Fruit fly (Drosophila melanogaster) whole organism, pupa: ENCODE results near the gene CG6271.

Experiments
- CG10348 ChIP-seq: fragments of 200-800 bp; sonication (Bioruptor generic); IDR thresholded peaks from 2 replicates; pipeline ENCODE4 v1.3.6; 2022; ENCODE audit warnings: missing biosample characterization, missing genetic modification characterization
- CG12605 ChIP-seq: fragments of 200-800 bp; sonication (Bioruptor generic); IDR thresholded peaks from 2 replicates; pipeline ENCODE4 v1.3.6; 2022; ENCODE audit warnings: missing biosample characterization, missing genetic modification characterization
- CG13204 ChIP-seq: fragments of 200-800 bp; sonication (Bioruptor generic); optimal IDR thresholded peaks from 2 replicates; lab custom pipeline; 2018; ENCODE audit warnings: missing biosample characterization, mild to moderate bottlenecking, missing genetic modification characterization, moderate library complexity
- CG14655 ChIP-seq: fragments of 200-800 bp; sonication (Bioruptor generic); optimal IDR thresholded peaks from 3 replicates; lab custom pipeline; 2017; ENCODE audit warnings: mild to moderate bottlenecking, missing biosample characterization, missing genetic modification reagents, missing genetic modification characterization
- CG15710 ChIP-seq: fragments of 200-800 bp; sonication (Bioruptor generic); optimal IDR thresholded peaks from 2 replicates; lab custom pipeline; 2018; ENCODE audit warnings: missing biosample characterization, mild to moderate bottlenecking, missing genetic modification characterization, moderate library complexity
- CG17806 ChIP-seq: fragments of 200-800 bp; sonication (Bioruptor generic); optimal IDR thresholded peaks from 2 replicates; lab custom pipeline; 2018; ENCODE audit warnings: missing biosample characterization, mild to moderate bottlenecking, missing genetic modification characterization, moderate library complexity
- CG32121 ChIP-seq: fragments of 200-800 bp; sonication (Bioruptor generic); IDR thresholded peaks from 2 replicates; pipeline ENCODE4 v1.3.6; 2022; ENCODE audit warnings: missing biosample characterization, missing genetic modification characterization
- CG34367 ChIP-seq: fragments of 200-800 bp; sonication (Bioruptor generic); optimal IDR thresholded peaks from 2 replicates; lab custom pipeline; 2018; ENCODE audit warnings: missing biosample characterization, mild to moderate bottlenecking, missing genetic modification characterization
- CG4496 ChIP-seq: fragments of 200-800 bp; sonication (Bioruptor generic); IDR thresholded peaks from 3 replicates; pipeline ENCODE4 v1.3.6; 2022; ENCODE audit warnings: missing biosample characterization, missing genetic modification characterization
- CG8159 ChIP-seq: fragments of 200-800 bp; sonication (Bioruptor generic); optimal IDR thresholded peaks from 3 replicates; lab custom pipeline; 2018; ENCODE audit warnings: missing biosample characterization, mild to moderate bottlenecking, missing genetic modification characterization, moderate library complexity
- CG8301 ChIP-seq: fragments of 200-800 bp; sonication (Bioruptor generic); optimal IDR thresholded peaks from 2 replicates; lab custom pipeline; 2018; ENCODE audit warnings: missing biosample characterization, mild to moderate bottlenecking, missing genetic modification characterization
- CG9948 ChIP-seq: fragments of 200-800 bp; sonication (Bioruptor generic); optimal IDR thresholded peaks from 2 replicates; lab custom pipeline; 2018; ENCODE audit warnings: missing biosample characterization, mild to moderate bottlenecking, missing genetic modification characterization, moderate library complexity
- D1 ChIP-seq: fragments of 200-800 bp; sonication (Bioruptor generic); optimal IDR thresholded peaks from 2 replicates; lab custom pipeline; 2018; ENCODE audit warnings: missing biosample characterization, mild to moderate bottlenecking, missing genetic modification characterization, moderate library complexity
- EcR ChIP-seq: fragments of 200-800 bp; sonication (Bioruptor generic); optimal IDR thresholded peaks from 3 replicates; lab custom pipeline; 2019; ENCODE audit warnings: missing biosample characterization, missing genetic modification characterization, mild to moderate bottlenecking, moderate library complexity, missing genetic modification reagents
- Ets98B ChIP-seq: fragments of 200-800 bp; sonication (Bioruptor generic); IDR thresholded peaks from 2 replicates; pipeline ENCODE4 v1.3.6; 2022; ENCODE audit warnings: missing biosample characterization, missing genetic modification characterization
- Pif1A ChIP-seq: fragments of 200-800 bp; sonication (Bioruptor generic); optimal IDR thresholded peaks from 3 replicates; lab custom pipeline; 2016; ENCODE audit warnings: missing biosample characterization, missing genetic modification characterization
- Pif1B ChIP-seq: fragments of 200-800 bp; sonication (Bioruptor generic); optimal IDR thresholded peaks from 3 replicates; lab custom pipeline; 2016; ENCODE audit warnings: missing biosample characterization, missing genetic modification characterization
- Snoo ChIP-seq: fragments of 200-800 bp; sonication (Bioruptor generic); optimal IDR thresholded peaks from 3 replicates; lab custom pipeline; 2017; ENCODE audit warnings: missing biosample characterization, mild to moderate bottlenecking, missing genetic modification characterization, inconsistent platforms
- fd96Ca ChIP-seq: fragments of 200-800 bp; sonication (Bioruptor generic); IDR thresholded peaks from 3 replicates; pipeline ENCODE4 v1.3.6; 2022; ENCODE audit warnings: missing biosample characterization, missing genetic modification characterization
- gl ChIP-seq: fragments of 200-800 bp; sonication (Bioruptor generic); optimal IDR thresholded peaks from 2 replicates; lab custom pipeline; 2018; ENCODE audit warnings: missing biosample characterization, mild to moderate bottlenecking, missing genetic modification characterization
- rn ChIP-seq: fragments of 200-800 bp; sonication (Bioruptor generic); IDR thresholded peaks from 2 replicates; pipeline ENCODE4 v1.3.6; 2022; ENCODE audit warnings: missing biosample characterization, missing genetic modification characterization

Gene CG6271

DNA sequence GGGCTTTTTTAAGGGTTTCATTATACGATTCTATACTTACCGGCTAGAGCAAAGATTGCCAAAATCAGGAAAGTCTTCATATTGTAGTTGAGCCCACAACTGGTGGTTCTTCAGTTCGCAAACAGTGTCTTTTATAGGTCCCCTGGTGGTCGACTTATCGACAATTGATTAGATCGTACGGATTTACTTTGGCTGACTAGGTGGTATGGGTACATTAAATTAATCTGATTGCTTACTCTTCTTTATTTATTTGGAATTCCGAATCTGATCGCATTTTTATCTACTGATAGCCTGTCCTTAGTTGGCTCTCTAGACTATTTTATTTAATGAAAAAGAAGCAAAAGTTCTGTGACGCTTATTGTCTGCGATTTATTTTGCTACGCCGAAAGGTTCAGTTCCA is at the start of gene CG6271:
Gene CG6271 (minus strand): TSS at position 101 of the 400 bp plus-strand sequence.
- TF ChIP-seq CG8159 (tag; lab: Kevin White, UChicago) (no peak), CG15710 (tag; lab: Kevin White, UChicago) (no peak), D1 (tag; lab: Kevin White, UChicago) (no peak), CG10348 (GFP tag; lab: Robert Waterston, UW) (no peak), Snoo (no peak), rn (GFP tag; lab: Robert Waterston, UW) (no peak), Pif1A (GFP tag; lab: Kevin White, UChicago) (no peak), gl (tag; lab: Kevin White, UChicago) (no peak), CG4496 (no peak), CG32121 (GFP tag; lab: Robert Waterston, UW) (no peak), CG12605 (GFP tag; lab: Robert Waterston, UW) (no peak), CG14655 (no peak), Pif1B (GFP tag; lab: Kevin White, UChicago) (no peak), CG34367 (tag; lab: Kevin White, UChicago) (no peak)

DNA sequence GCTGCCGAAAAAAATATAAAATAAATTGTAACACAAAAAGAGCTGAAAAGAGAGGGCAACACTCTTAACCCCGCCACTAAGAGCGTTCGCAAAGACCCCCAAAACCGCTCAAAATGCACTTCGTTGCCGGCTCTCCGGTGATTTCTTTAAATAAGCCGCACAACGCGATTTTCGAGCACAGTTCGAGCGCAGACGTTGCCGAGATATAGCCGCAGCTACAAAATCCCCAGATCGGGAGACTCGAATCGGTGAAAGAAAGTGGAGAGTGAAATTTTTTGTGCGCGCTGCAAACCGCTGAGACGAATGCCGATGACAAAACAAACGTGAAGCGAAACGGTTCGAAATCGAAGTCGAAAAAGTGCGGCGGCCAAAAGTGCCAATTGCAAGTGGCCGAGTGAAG is 49.8 kb upstream of the CG6271 start, which contains the start of gene CG14257:
Gene CG14257 (plus strand): TSS at position 177 of the 400 bp plus-strand sequence.
- TF ChIP-seq CG12605 (GFP tag; lab: Robert Waterston, UW) (0 out of 2 replicates have a peak, but pooled peaks have one; percentile 34), Ets98B (GFP tag; lab: Robert Waterston, UW) (no peak; the same call in 1 of the 2 replicates), rn (GFP tag; lab: Robert Waterston, UW) (no peak), CG4496 (0 out of 3 replicates have a peak, but pooled peaks have one; percentile 34)

DNA sequence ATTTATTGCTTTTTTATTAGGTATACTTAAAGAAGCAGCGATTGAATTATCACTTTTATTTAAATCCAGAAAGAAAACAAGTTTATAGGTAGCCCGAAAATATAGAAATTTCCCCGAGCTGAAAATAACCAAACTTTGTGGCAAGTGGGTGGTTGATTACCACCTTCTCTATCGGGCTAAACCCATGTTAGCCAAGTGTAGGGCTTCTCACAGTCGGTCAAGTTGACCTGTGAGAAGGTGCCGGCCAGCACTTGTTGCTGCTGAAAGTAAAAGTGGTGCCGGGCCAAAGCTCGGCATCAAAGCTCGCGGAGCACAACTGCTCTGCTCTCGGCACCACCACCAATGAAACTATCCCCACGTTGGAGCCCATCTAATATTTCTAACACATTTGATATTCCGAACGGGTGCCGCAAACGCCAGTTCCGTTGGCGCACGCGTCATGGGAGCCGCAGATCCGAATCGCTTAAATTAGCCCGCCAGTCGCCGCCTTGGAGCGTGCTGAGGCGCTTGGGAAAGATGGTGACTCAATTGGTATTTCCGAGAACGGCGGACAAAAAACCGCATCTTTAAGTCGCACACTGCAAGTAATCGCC is 45.1 kb upstream of the CG6271 start:
- no peak for TF ChIP-seq CG14655
- TF ChIP-seq gl (tag; lab: Kevin White, UChicago), result no peak
- TF ChIP-seq Pif1A (GFP tag; lab: Kevin White, UChicago), result no peak
- no peak for TF ChIP-seq CG10348 (GFP tag; lab: Robert Waterston, UW)
- no peak for TF ChIP-seq CG17806 (tag; lab: Kevin White, UChicago)
- TF ChIP-seq Pif1B (GFP tag; lab: Kevin White, UChicago), result no peak
- TF ChIP-seq rn (GFP tag; lab: Robert Waterston, UW), result no peak
- TF ChIP-seq CG15710 (tag; lab: Kevin White, UChicago), result no peak
- no peak for TF ChIP-seq CG12605 (GFP tag; lab: Robert Waterston, UW)
- TF ChIP-seq CG9948, result no peak
- no peak for TF ChIP-seq D1 (tag; lab: Kevin White, UChicago)
- TF ChIP-seq fd96Ca, result no peak
- no peak for TF ChIP-seq CG13204
- no peak for TF ChIP-seq CG8301
- peak; percentile 55; the same call in 1 of the 2 replicates for TF ChIP-seq CG32121 (GFP tag; lab: Robert Waterston, UW)
- TF ChIP-seq Ets98B (GFP tag; lab: Robert Waterston, UW), result peak; percentile 17; the same call in 1 of the 2 replicates
- no peak for TF ChIP-seq CG34367 (tag; lab: Kevin White, UChicago)
- no peak for TF ChIP-seq CG8159 (tag; lab: Kevin White, UChicago)
- no peak for TF ChIP-seq EcR (GFP tag; lab: Kevin White, UChicago)
- TF ChIP-seq Snoo, result no peak
- peak; percentile 47; the same call in 1 of the 3 replicates for TF ChIP-seq CG4496
- TF ChIP-seq, all 21 proteins: peak for 3

DNA sequence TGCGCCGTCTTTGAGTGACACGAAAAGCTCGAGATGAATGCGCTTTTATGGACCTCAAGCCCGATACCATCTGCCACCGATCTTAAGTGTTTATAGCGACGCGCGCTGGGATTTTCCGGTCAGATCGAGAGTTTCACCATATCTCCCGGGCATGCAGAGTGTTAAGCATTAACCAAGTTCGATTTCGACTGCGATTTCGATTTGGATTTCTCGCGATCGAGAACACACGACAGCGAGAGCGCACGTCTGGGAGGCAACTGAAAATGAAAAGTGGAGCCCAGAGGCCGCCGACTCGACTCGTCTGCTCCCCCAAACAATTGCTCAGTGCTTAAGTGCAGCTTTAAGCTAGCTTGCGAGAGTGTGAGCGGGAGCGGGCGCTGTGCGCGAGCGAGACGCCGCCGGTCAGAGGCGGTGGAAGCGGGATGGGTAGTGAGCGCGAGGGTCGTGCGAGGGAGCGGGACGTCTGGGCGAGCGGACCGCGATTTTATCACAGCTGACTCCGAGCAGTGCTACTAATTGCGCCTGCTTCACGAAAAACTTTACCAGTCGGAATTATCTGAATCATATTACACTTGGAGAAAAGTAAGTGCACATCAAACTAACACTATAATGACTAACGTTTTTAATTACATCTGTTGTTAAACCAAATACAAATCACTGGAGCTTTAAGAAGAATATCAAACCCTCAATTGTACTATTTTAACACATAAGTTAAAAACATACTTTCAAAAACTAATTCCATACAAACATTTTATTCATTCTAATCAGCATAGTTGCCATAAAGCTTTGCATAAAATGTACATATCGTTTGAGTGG is 44.1 kb upstream of the CG6271 start, which contains the start of gene spz:
Gene spz (minus strand): TSS at position 261 of the 816 bp plus-strand sequence.
- TF ChIP-seq Pif1A (GFP tag; lab: Kevin White, UChicago) (no peak), rn (GFP tag; lab: Robert Waterston, UW) (no peak), CG12605 (GFP tag; lab: Robert Waterston, UW) (peak; percentile 38; the same call in 1 of the 2 replicates), CG15710 (tag; lab: Kevin White, UChicago) (no peak), D1 (tag; lab: Kevin White, UChicago) (no peak), CG32121 (GFP tag; lab: Robert Waterston, UW) (no peak; the same call in none of the 2 replicates), CG17806 (tag; lab: Kevin White, UChicago) (no peak), CG9948 (no peak), CG4496 (peak; percentile 69), CG10348 (GFP tag; lab: Robert Waterston, UW) (no peak), Pif1B (GFP tag; lab: Kevin White, UChicago) (peak; percentile 5), gl (tag; lab: Kevin White, UChicago) (no peak), EcR (GFP tag; lab: Kevin White, UChicago) (peak; percentile 48), CG14655 (no peak), CG34367 (tag; lab: Kevin White, UChicago) (no peak), Ets98B (GFP tag; lab: Robert Waterston, UW) (peak; percentile 47; the same call in 1 of the 2 replicates), fd96Ca (peak; percentile 54; the same call in 1 of the 3 replicates), Snoo (no peak), CG8159 (tag; lab: Kevin White, UChicago) (no peak), CG13204 (peak; percentile 100), CG8301 (no peak)

DNA sequence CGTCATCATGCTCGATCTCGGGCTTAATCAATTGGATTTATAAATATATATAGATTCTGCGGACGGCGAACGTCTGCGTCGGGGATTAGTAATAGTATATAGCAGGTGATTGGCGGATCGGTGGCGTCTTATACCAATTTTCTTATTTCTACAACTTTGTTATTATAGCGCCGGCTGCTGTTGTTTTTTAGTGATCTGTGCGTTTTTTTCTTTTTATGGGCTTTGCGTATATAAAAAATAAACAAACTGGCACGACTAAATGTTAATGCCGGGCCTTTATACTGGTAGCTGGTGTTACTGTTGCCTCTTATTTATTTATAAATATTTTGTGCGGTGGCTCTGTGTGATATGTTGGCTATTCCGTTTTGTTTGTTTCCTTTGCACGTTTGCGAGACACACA is 43.3 kb upstream of the CG6271 start:
- TF ChIP-seq Snoo (no peak), rn (GFP tag; lab: Robert Waterston, UW) (no peak), CG8301 (no peak), CG10348 (GFP tag; lab: Robert Waterston, UW) (no peak), Ets98B (GFP tag; lab: Robert Waterston, UW) (peak; percentile 26; the same call in 1 of the 2 replicates), Pif1A (GFP tag; lab: Kevin White, UChicago) (peak; percentile 44), CG17806 (tag; lab: Kevin White, UChicago) (no peak), CG32121 (GFP tag; lab: Robert Waterston, UW) (no peak), CG12605 (GFP tag; lab: Robert Waterston, UW) (peak; percentile 36; the same call in 1 of the 2 replicates), CG13204 (no peak), Pif1B (GFP tag; lab: Kevin White, UChicago) (no peak), EcR (GFP tag; lab: Kevin White, UChicago) (no peak), CG34367 (tag; lab: Kevin White, UChicago) (peak; percentile 57), CG9948 (no peak), CG14655 (no peak), CG4496 (0 out of 3 replicates have a peak, but pooled peaks have one; percentile 33), CG15710 (tag; lab: Kevin White, UChicago) (no peak), fd96Ca (peak; percentile 33; the same call in 1 of the 3 replicates), gl (tag; lab: Kevin White, UChicago) (peak; percentile 66), CG8159 (tag; lab: Kevin White, UChicago) (peak; percentile 34), D1 (tag; lab: Kevin White, UChicago) (no peak)
